Worm (Caenorhabditis elegans) whole organism, L1 larva: ENCODE measurements around the gene cyp-13A5.

Experiments used
- alr-1 ChIP-seq: fragments of 200-800 bp; sonication (Bioruptor generic); optimal IDR thresholded peaks from 2 replicates; lab custom pipeline; 2018; ENCODE audit warnings: borderline replicate concordance, mild to moderate bottlenecking, missing genetic modification characterization, missing compliant biosample characterization
- aly-2 ChIP-seq: fragments of 150-350 bp; optimal IDR thresholded peaks from 2 replicates; lab custom pipeline; 2014; ENCODE audit warnings: missing biosample characterization, missing genetic modification characterization
- fos-1 ChIP-seq: fragments of 150-350 bp; optimal IDR thresholded peaks from 2 replicates; lab custom pipeline; 2014; ENCODE audit warnings: missing biosample characterization, missing genetic modification characterization
- unc-130 ChIP-seq: fragments of 150-350 bp; optimal IDR thresholded peaks from 2 replicates; lab custom pipeline; 2017; ENCODE audit warnings: missing biosample characterization, missing genetic modification characterization, inconsistent platforms
- unc-62 ChIP-seq: fragments of 150-350 bp; optimal IDR thresholded peaks from 2 replicates; lab custom pipeline; 2014; ENCODE audit warnings: missing biosample characterization, missing genetic modification reagents, missing genetic modification characterization
- zag-1 ChIP-seq: fragments of 150-350 bp; optimal IDR thresholded peaks from 2 replicates; lab custom pipeline; 2014; ENCODE audit warnings: missing biosample characterization, missing genetic modification characterization

DNA sequence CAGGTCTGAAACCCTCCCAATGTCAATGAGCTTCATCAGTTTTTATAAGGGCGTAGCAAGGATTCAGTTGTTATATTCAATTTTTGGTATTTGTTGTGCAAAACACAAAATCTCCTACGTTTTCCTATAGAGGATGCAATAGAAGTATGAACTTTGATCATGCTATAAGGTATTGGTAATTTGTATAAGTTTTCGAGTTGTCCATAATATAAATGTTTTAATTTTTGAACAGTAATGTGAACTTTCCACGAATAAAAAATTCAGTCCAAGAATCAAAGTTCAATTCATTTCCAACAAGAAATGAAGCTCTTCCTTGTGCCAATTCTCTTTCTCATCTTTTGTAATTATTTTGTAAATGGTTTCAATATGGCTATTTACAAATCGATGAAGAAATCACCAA is 30.9 kb upstream of the cyp-13A5 start, which contains the start of gene ZK938.12:
- TF ChIP-seq alr-1 (tag; lab: Kevin White, UChicago) (no peak), unc-130 (tag; lab: Kevin White, UChicago) (no peak), zag-1 (tag; lab: Kevin White, UChicago) (no peak), fos-1 (no peak), aly-2 (no peak), unc-62 (GFP tag; lab: Kevin White, UChicago) (no peak)
